Worm (Caenorhabditis elegans): ENCODE data around the gene pax-2.

DNA sequence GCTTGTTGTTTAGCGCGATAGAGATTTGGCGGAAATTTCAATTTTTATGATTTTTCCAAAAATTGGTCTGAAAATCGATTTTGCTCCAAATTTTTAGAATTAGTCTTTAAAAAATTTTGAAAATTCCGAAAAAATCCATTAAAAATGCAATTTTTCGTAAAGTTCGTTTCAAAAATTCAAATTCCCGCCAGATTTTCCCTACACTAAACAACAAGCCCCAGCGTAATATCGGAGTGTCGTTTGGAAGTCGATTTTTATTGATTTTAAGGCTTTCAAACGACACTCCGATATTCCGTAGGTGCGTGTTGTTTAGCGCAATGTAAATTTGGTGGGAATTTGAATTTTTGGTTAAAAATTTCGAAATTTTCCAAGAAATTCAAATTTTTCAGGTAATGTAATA lies 27.5 kb downstream of the pax-2 start:
- TF ChIP-seq blmp-1 (tag; optimal IDR thresholded peaks at IDR 0.05; ENCODE audit: insufficient read depth) = no peak
- no peak for TF ChIP-seq elt-1 (tag; optimal IDR thresholded peaks at IDR 0.05)
- TF ChIP-seq snpc-4 (tag; optimal IDR thresholded peaks at IDR 0.05) = no peak
- TF ChIP-seq F13H6.1 (tag; optimal IDR thresholded peaks at IDR 0.05) = no peak
- TF ChIP-seq ztf-4 (tag; optimal IDR thresholded peaks at IDR 0.05) = no peak
- TF ChIP-seq dmd-4 (tag; optimal IDR thresholded peaks at IDR 0.05) = no peak
- no peak for TF ChIP-seq egl-27 (tag; optimal IDR thresholded peaks at IDR 0.05)

Data from whole organism, L2 larva.